Fruit fly (Drosophila melanogaster) whole organism, prepupa: ENCODE measurements around the gene CG12517.

Source experiments
- CG10631 ChIP-seq: fragments of 200-800 bp; sonication (Bioruptor generic); optimal IDR thresholded peaks from 2 replicates; lab custom pipeline; 2016; ENCODE audit warnings: missing biosample characterization, missing genetic modification characterization
- CG11294 ChIP-seq: fragments of 200-800 bp; sonication (Bioruptor generic); IDR thresholded peaks from 2 replicates; pipeline ENCODE4 v1.3.6; 2022; ENCODE audit warnings: missing biosample characterization, missing genetic modification characterization
- CG11902 ChIP-seq: fragments of 200-800 bp; sonication (Bioruptor generic); optimal IDR thresholded peaks from 3 replicates; lab custom pipeline; 2016; ENCODE audit warnings: missing biosample characterization, missing genetic modification characterization
- CG1621 ChIP-seq: fragments of 200-800 bp; sonication (Bioruptor generic); optimal IDR thresholded peaks from 3 replicates; lab custom pipeline; 2018; ENCODE audit warnings: missing biosample characterization, mild to moderate bottlenecking, missing genetic modification characterization
- CG16779 ChIP-seq: fragments of 200-800 bp; sonication (Bioruptor generic); optimal IDR thresholded peaks from 3 replicates; lab custom pipeline; 2017; ENCODE audit warnings: missing biosample characterization, mild to moderate bottlenecking, missing genetic modification characterization
- CG3032 ChIP-seq: fragments of 200-800 bp; optimal IDR thresholded peaks from 2 replicates; lab custom pipeline; 2019; ENCODE audit warnings: missing biosample characterization, mild to moderate bottlenecking, missing genetic modification characterization, moderate library complexity
- CG31627 ChIP-seq: fragments of 200-800 bp; sonication (Bioruptor generic); optimal IDR thresholded peaks from 3 replicates; lab custom pipeline; 2016; ENCODE audit warnings: missing biosample characterization, missing genetic modification characterization
- CG32006 ChIP-seq: fragments of 200-800 bp; sonication (Bioruptor generic); optimal IDR thresholded peaks from 3 replicates; lab custom pipeline; 2017; ENCODE audit warnings: missing biosample characterization, mild to moderate bottlenecking, missing genetic modification characterization
- CG3919 ChIP-seq: fragments of 200-800 bp; sonication (Bioruptor generic); optimal IDR thresholded peaks from 3 replicates; lab custom pipeline; 2016; ENCODE audit warnings: missing biosample characterization, missing genetic modification characterization
- CG4318 ChIP-seq: fragments of 200-800 bp; sonication (Bioruptor generic); optimal IDR thresholded peaks from 3 replicates; lab custom pipeline; 2017; ENCODE audit warnings: missing biosample characterization, mild to moderate bottlenecking, missing genetic modification characterization
- CG6792 ChIP-seq: fragments of 200-800 bp; sonication (Bioruptor generic); optimal IDR thresholded peaks from 3 replicates; lab custom pipeline; 2016; ENCODE audit warnings: missing biosample characterization, missing genetic modification characterization
- CG6854 ChIP-seq: fragments of 200-800 bp; sonication (Bioruptor generic); optimal IDR thresholded peaks from 2 replicates; lab custom pipeline; 2017; ENCODE audit warnings: missing biosample characterization, mild to moderate bottlenecking, missing genetic modification characterization
- CG8119 ChIP-seq: fragments of 200-800 bp; sonication (Bioruptor generic); IDR thresholded peaks from 3 replicates; pipeline ENCODE4 v1.3.6; 2022; ENCODE audit warnings: missing biosample characterization, missing genetic modification characterization
- CG9139 ChIP-seq: fragments of 200-800 bp; sonication (Bioruptor generic); optimal IDR thresholded peaks from 3 replicates; lab custom pipeline; 2017; ENCODE audit warnings: missing biosample characterization, mild to moderate bottlenecking, missing genetic modification characterization
- Eip78C ChIP-seq: fragments of 200-800 bp; sonication (Bioruptor generic); peaks from one replicate; lab custom pipeline; 2016; ENCODE audit warnings: missing biosample characterization, missing genetic modification characterization
- Eip93F ChIP-seq: fragments of 200-800 bp; sonication (Bioruptor generic); optimal IDR thresholded peaks from 2 replicates; lab custom pipeline; 2016; ENCODE audit warnings: missing biosample characterization, mild to moderate bottlenecking, missing genetic modification characterization
- Ets96B ChIP-seq: fragments of 200-800 bp; optimal IDR thresholded peaks from 2 replicates; lab custom pipeline; 2019; ENCODE audit warnings: missing biosample characterization, mild to moderate bottlenecking, missing genetic modification characterization, moderate library complexity
- Gug ChIP-seq: fragments of 200-800 bp; sonication (Bioruptor generic); IDR thresholded peaks from 2 replicates; pipeline ENCODE4 v1.3.6; 2022; ENCODE audit warnings: missing biosample characterization, missing genetic modification characterization
- Hr38 ChIP-seq: sonication (Bioruptor generic); optimal IDR thresholded peaks from 2 replicates; lab custom pipeline; 2016; ENCODE audit warnings: missing biosample characterization, missing genetic modification characterization
- Hr4 ChIP-seq: fragments of 200-800 bp; sonication (Bioruptor generic); optimal IDR thresholded peaks from 3 replicates; lab custom pipeline; 2016; ENCODE audit warnings: missing biosample characterization, missing genetic modification characterization
- Lpt ChIP-seq: fragments of 200-800 bp; sonication (Bioruptor generic); optimal IDR thresholded peaks from 3 replicates; lab custom pipeline; 2016; ENCODE audit warnings: missing biosample characterization, missing genetic modification characterization
- Met ChIP-seq: fragments of 200-800 bp; sonication (Bioruptor generic); optimal IDR thresholded peaks from 3 replicates; lab custom pipeline; 2016; ENCODE audit warnings: missing biosample characterization, missing genetic modification characterization
- OdsH ChIP-seq: fragments of 200-800 bp; sonication (Bioruptor generic); optimal IDR thresholded peaks from 3 replicates; lab custom pipeline; 2016; ENCODE audit warnings: missing biosample characterization, missing genetic modification characterization
- Sox102F ChIP-seq: fragments of 200-800 bp; sonication (Bioruptor generic); optimal IDR thresholded peaks from 2 replicates; lab custom pipeline; 2016; ENCODE audit warnings: missing biosample characterization, mild to moderate bottlenecking, missing genetic modification characterization
- Sox14 ChIP-seq: fragments of 200-800 bp; sonication (Bioruptor generic); optimal IDR thresholded peaks from 3 replicates; lab custom pipeline; 2016; ENCODE audit warnings: missing biosample characterization, missing genetic modification characterization
- achi ChIP-seq: fragments of 200-800 bp; sonication (Bioruptor generic); optimal IDR thresholded peaks from 3 replicates; lab custom pipeline; 2016; ENCODE audit warnings: missing biosample characterization, missing genetic modification characterization
- cyc ChIP-seq: fragments of 200-800 bp; sonication (Bioruptor generic); optimal IDR thresholded peaks from 3 replicates; lab custom pipeline; 2016; ENCODE audit warnings: missing biosample characterization, missing genetic modification characterization
- dsx ChIP-seq: fragments of 200-800 bp; optimal IDR thresholded peaks from 3 replicates; lab custom pipeline; 2019; ENCODE audit warnings: missing biosample characterization, mild to moderate bottlenecking, missing genetic modification characterization, moderate library complexity; ENCODE audit not compliant: poor library complexity, severe bottlenecking
- eg ChIP-seq: fragments of 200-800 bp; sonication (Bioruptor generic); IDR thresholded peaks from 3 replicates; pipeline ENCODE4 v1.3.6; 2022; ENCODE audit warnings: missing biosample characterization, missing genetic modification characterization
- esn ChIP-seq: fragments of 200-800 bp; sonication (Bioruptor generic); optimal IDR thresholded peaks from 2 replicates; lab custom pipeline; 2016; ENCODE audit warnings: missing biosample characterization, mild to moderate bottlenecking, missing genetic modification characterization, moderate library complexity
- fd85E ChIP-seq: fragments of 200-800 bp; sonication (Bioruptor generic); optimal IDR thresholded peaks from 3 replicates; lab custom pipeline; 2016; ENCODE audit warnings: missing biosample characterization, missing genetic modification characterization
- lz ChIP-seq: fragments of 200-800 bp; sonication (Bioruptor generic); optimal IDR thresholded peaks from 3 replicates; lab custom pipeline; 2016; ENCODE audit warnings: missing biosample characterization, missing genetic modification characterization
- net ChIP-seq: fragments of 200-800 bp; sonication (Bioruptor generic); optimal IDR thresholded peaks from 3 replicates; lab custom pipeline; 2016; ENCODE audit warnings: missing biosample characterization, missing genetic modification characterization
- pdm3 ChIP-seq: fragments of 200-800 bp; sonication (Bioruptor generic); optimal IDR thresholded peaks from 3 replicates; lab custom pipeline; 2016; ENCODE audit warnings: missing biosample characterization, missing genetic modification characterization
- salr ChIP-seq, 2 experiments: fragments of 200-800 bp; sonication (Bioruptor generic); optimal IDR thresholded peaks; 3 replicates each; lab custom pipeline; 2016 to 2018; ENCODE audit warnings: missing biosample characterization in 2 of 2, missing genetic modification characterization in 2 of 2, mild to moderate bottlenecking in 1 of 2
- spab ChIP-seq: fragments of 200-800 bp; sonication (Bioruptor generic); optimal IDR thresholded peaks from 2 replicates; lab custom pipeline; 2017; ENCODE audit warnings: missing biosample characterization, mild to moderate bottlenecking, missing genetic modification characterization, missing genetic modification reagents
- ss ChIP-seq, 2 experiments: fragments of 200-800 bp; sonication (Bioruptor generic); optimal IDR thresholded peaks; 2 replicates in 1 of 2; 3 replicates in 1 of 2; lab custom pipeline; 2017 to 2018; ENCODE audit warnings: mild to moderate bottlenecking in 2 of 2, missing biosample characterization in 2 of 2, missing genetic modification characterization in 2 of 2, moderate library complexity in 1 of 2
- svp ChIP-seq: fragments of 200-800 bp; sonication (Bioruptor generic); peaks from one replicate; lab custom pipeline; 2016; ENCODE audit warnings: missing biosample characterization, missing genetic modification characterization
- vri ChIP-seq: fragments of 200-800 bp; sonication (Bioruptor generic); optimal IDR thresholded peaks from 3 replicates; lab custom pipeline; 2016; ENCODE audit warnings: missing biosample characterization, mild to moderate bottlenecking, missing genetic modification characterization

CG12517 gene

dm6 chr2L:10849511-10850191 lies 20.3 kb upstream of the CG12517 start, which contains the start of gene SmydA-3 (continued):
- TF ChIP-seq CG6792 (GFP tag; lab: Kevin White, UChicago) (peak; percentile 7), CG10631 (GFP tag; lab: Kevin White, UChicago) (no peak), eg (peak; percentile 82), fd85E (GFP tag; lab: Kevin White, UChicago) (no peak), OdsH (GFP tag; lab: Kevin White, UChicago) (no peak), net (peak; percentile 66), CG3919 (GFP tag; lab: Kevin White, UChicago) (peak; percentile 44), svp (GFP tag; lab: Kevin White, UChicago) (no peak), Lpt (GFP tag; lab: Kevin White, UChicago) (peak; percentile 25), Hr4 (GFP tag; lab: Kevin White, UChicago) (peak; percentile 58), lz (peak; percentile 12), CG16779 (tag; lab: Kevin White, UChicago) (no peak), CG31627 (GFP tag; lab: Kevin White, UChicago) (no peak), CG32006 (peak; percentile 81), CG1621 (tag; lab: Kevin White, UChicago) (no peak), Eip93F (GFP tag; lab: Kevin White, UChicago) (no peak), CG4318 (GFP tag; lab: Kevin White, UChicago) (peak; percentile 50), Gug (GFP tag; lab: Robert Waterston, UW) (peak; percentile 51)

- TF ChIP-seq CG3919 (GFP tag; lab: Kevin White, UChicago) (no peak), CG6854 (peak; percentile 13), esn (peak; percentile 39), Eip78C (peak; percentile 69), Sox14 (GFP tag; lab: Kevin White, UChicago) (peak; percentile 11), ss (GFP tag; optimal IDR thresholded peaks at IDR 0.05; lab: Kevin White, UChicago) (peak; percentile 21 to 29), CG3032 (tag; lab: Kevin White, UChicago) (no peak), CG9139 (GFP tag; lab: Kevin White, UChicago) (peak; percentile 17), CG10631 (GFP tag; lab: Kevin White, UChicago) (no peak), lz (peak; percentile 13), fd85E (GFP tag; lab: Kevin White, UChicago) (no peak), svp (GFP tag; lab: Kevin White, UChicago) (peak; percentile 26), vri (GFP tag; lab: Kevin White, UChicago) (peak; percentile 96), dsx (GFP tag; lab: Kevin White, UChicago) (no peak)
These were observed 19.5 kb upstream of the CG12517 start, which contains the start of gene porin for dm6 chr2L:10850320-10850990. TSS of gene porin (minus strand) at chr2L:10850848.

- TF ChIP-seq Hr38 (GFP tag; lab: Kevin White, UChicago), result no peak
- TF ChIP-seq Eip78C, result peak; percentile 11
These were observed 18.6 kb upstream of the CG12517 start for dm6 chr2L:10851336-10851862.

dm6 chr2L:10856328-10856942 lies 13.5 kb upstream of the CG12517 start, which contains the start of gene Dnz1:
TSS of gene Dnz1 (minus strand) at chr2L:10856644.
- TF ChIP-seq CG10631 (GFP tag; lab: Kevin White, UChicago) (peak; percentile 54), svp (GFP tag; lab: Kevin White, UChicago) (peak; percentile 64), Lpt (GFP tag; lab: Kevin White, UChicago) (no peak), Sox102F (GFP tag; lab: Kevin White, UChicago) (peak; percentile 25), lz (peak; percentile 56), dsx (GFP tag; lab: Kevin White, UChicago) (peak; percentile 1), Hr4 (GFP tag; lab: Kevin White, UChicago) (peak; percentile 69), spab (GFP tag; lab: Kevin White, UChicago) (peak; percentile 6), fd85E (GFP tag; lab: Kevin White, UChicago) (no peak), CG3919 (GFP tag; lab: Kevin White, UChicago) (peak; percentile 51), CG11294 (GFP tag; lab: Robert Waterston, UW) (0 out of 2 replicates have a peak, but pooled peaks have one; percentile 16), pdm3 (GFP tag; lab: Kevin White, UChicago) (peak; percentile 70), CG11902 (peak; percentile 15), eg (peak; percentile 28; the same call in 1 of the 3 replicates), cyc (GFP tag; lab: Kevin White, UChicago) (peak; percentile 29), Hr38 (GFP tag; lab: Kevin White, UChicago) (no peak), Ets96B (tag; lab: Kevin White, UChicago) (peak; percentile 48), CG6792 (GFP tag; lab: Kevin White, UChicago) (peak; percentile 32), Eip93F (GFP tag; lab: Kevin White, UChicago) (no peak), CG1621 (tag; lab: Kevin White, UChicago) (no peak), CG8119 (0 out of 3 replicates have a peak, but pooled peaks have one; percentile 37), salr (GFP tag; optimal IDR thresholded peaks at IDR 0.05; lab: Kevin White, UChicago) (peak in 1 of 2 experiments; percentile 17), CG16779 (tag; lab: Kevin White, UChicago) (no peak), Met (GFP tag; lab: Kevin White, UChicago) (peak; percentile 56), achi (peak; percentile 34)
